Worm (Caenorhabditis elegans) whole organism, mixed stage, embryonic: Measurements from ENCODE around the gene T23C6.4.

Experiments used
- M03D4.4 ChIP-seq: sonication (generic microtip); optimal IDR thresholded peaks from 2 replicates; lab custom pipeline; 2017; ENCODE audit warnings: mild to moderate bottlenecking, missing genetic modification characterization, missing compliant biosample characterization
- bed-3 ChIP-seq: fragments of 200-800 bp; sonication (Bioruptor generic); optimal IDR thresholded peaks from 3 replicates; lab custom pipeline; 2018; ENCODE audit warnings: mild to moderate bottlenecking, missing genetic modification characterization, moderate library complexity, missing compliant biosample characterization
- blmp-1 ChIP-seq: fragments of 150-350 bp; optimal IDR thresholded peaks from 2 replicates; lab custom pipeline; 2014; ENCODE audit warnings: missing biosample characterization, missing genetic modification characterization
- ceh-39 ChIP-seq: fragments of 150-350 bp; optimal IDR thresholded peaks from 2 replicates; lab custom pipeline; 2014; ENCODE audit warnings: missing biosample characterization, missing genetic modification characterization
- ceh-43 ChIP-seq: fragments of 200-800 bp; sonication (Bioruptor generic); optimal IDR thresholded peaks from 2 replicates; lab custom pipeline; 2018; ENCODE audit warnings: mild to moderate bottlenecking, missing genetic modification characterization, moderate library complexity, missing compliant biosample characterization
- ceh-83 ChIP-seq: fragments of 200-800 bp; sonication (Bioruptor generic); optimal IDR thresholded peaks from 2 replicates; lab custom pipeline; 2018; ENCODE audit warnings: mild to moderate bottlenecking, missing genetic modification characterization, missing compliant biosample characterization
- ces-1 ChIP-seq: fragments of 150-350 bp; optimal IDR thresholded peaks from 2 replicates; lab custom pipeline; 2014; ENCODE audit warnings: missing biosample characterization, missing genetic modification reagents, missing genetic modification characterization
- cnd-1 ChIP-seq: fragments of 200-800 bp; sonication (Bioruptor generic); optimal IDR thresholded peaks from 2 replicates; lab custom pipeline; 2018; ENCODE audit warnings: mild to moderate bottlenecking, missing genetic modification characterization, missing compliant biosample characterization
- drap-1 ChIP-seq: fragments of 200-800 bp; sonication (Bioruptor generic); optimal IDR thresholded peaks from 3 replicates; lab custom pipeline; 2018; ENCODE audit warnings: mild to moderate bottlenecking, missing genetic modification characterization, missing compliant biosample characterization
- elt-1 ChIP-seq: sonication (generic microtip); optimal IDR thresholded peaks from 2 replicates; lab custom pipeline; 2017; ENCODE audit warnings: missing genetic modification characterization, mild to moderate bottlenecking, missing compliant biosample characterization, antibody characterized with exemption, moderate library complexity, borderline replicate concordance; ENCODE audit not compliant: insufficient read depth
- elt-3 ChIP-seq: fragments of 150-350 bp; optimal IDR thresholded peaks from 2 replicates; lab custom pipeline; 2014; ENCODE audit warnings: missing biosample characterization, missing genetic modification characterization
- flh-1 ChIP-seq: fragments of 200-800 bp; sonication (Bioruptor generic); optimal IDR thresholded peaks from 2 replicates; lab custom pipeline; 2018; ENCODE audit warnings: mild to moderate bottlenecking, missing genetic modification characterization, moderate library complexity, missing compliant biosample characterization
- ham-2 ChIP-seq: fragments of 200-800 bp; sonication (Bioruptor generic); optimal IDR thresholded peaks from 2 replicates; lab custom pipeline; 2018; ENCODE audit warnings: mild to moderate bottlenecking, missing genetic modification characterization, missing compliant biosample characterization
- hlh-1 ChIP-seq: fragments of 150-350 bp; optimal IDR thresholded peaks from 2 replicates; lab custom pipeline; 2014; ENCODE audit warnings: missing biosample characterization, missing genetic modification reagents, missing genetic modification characterization
- lin-13 ChIP-seq: fragments of 150-350 bp; optimal IDR thresholded peaks from 2 replicates; lab custom pipeline; 2014; ENCODE audit warnings: missing biosample characterization, missing genetic modification characterization
- lin-32 ChIP-seq: fragments of 200-800 bp; sonication (Bioruptor generic); optimal IDR thresholded peaks from 2 replicates; lab custom pipeline; 2018; ENCODE audit warnings: mild to moderate bottlenecking, missing genetic modification characterization, missing compliant biosample characterization
- lsy-2 ChIP-seq: fragments of 150-350 bp; optimal IDR thresholded peaks from 2 replicates; lab custom pipeline; 2014; ENCODE audit warnings: missing biosample characterization, missing genetic modification characterization
- mab-5 ChIP-seq: fragments of 150-350 bp; optimal IDR thresholded peaks from 2 replicates; lab custom pipeline; 2014; ENCODE audit warnings: missing biosample characterization, missing genetic modification characterization
- mep-1 ChIP-seq: fragments of 150-350 bp; optimal IDR thresholded peaks from 2 replicates; lab custom pipeline; 2017; ENCODE audit warnings: missing biosample characterization, missing genetic modification reagents, missing genetic modification characterization, inconsistent platforms
- mls-2 ChIP-seq: sonication (generic microtip); optimal IDR thresholded peaks from 2 replicates; lab custom pipeline; 2016; ENCODE audit warnings: mild to moderate bottlenecking, missing genetic modification characterization, moderate library complexity, missing compliant biosample characterization
- nhr-12 ChIP-seq: fragments of 150-350 bp; optimal IDR thresholded peaks from 2 replicates; lab custom pipeline; 2014; ENCODE audit warnings: missing biosample characterization, missing genetic modification characterization
- nhr-2 ChIP-seq: fragments of 150-350 bp; optimal IDR thresholded peaks from 2 replicates; lab custom pipeline; 2014; ENCODE audit warnings: missing biosample characterization, missing genetic modification characterization
- nhr-237 ChIP-seq: fragments of 150-350 bp; optimal IDR thresholded peaks from 2 replicates; lab custom pipeline; 2014; ENCODE audit warnings: missing biosample characterization, missing genetic modification characterization
- nhr-28 ChIP-seq: fragments of 150-350 bp; optimal IDR thresholded peaks from 2 replicates; lab custom pipeline; 2014; ENCODE audit warnings: missing biosample characterization, missing genetic modification characterization
- nhr-76 ChIP-seq: sonication (generic microtip); optimal IDR thresholded peaks from 2 replicates; lab custom pipeline; 2017; ENCODE audit warnings: missing biosample characterization, missing genetic modification characterization
- pha-4 ChIP-seq: fragments of 150-350 bp; optimal IDR thresholded peaks from 2 replicates; lab custom pipeline; 2018; ENCODE audit warnings: missing biosample characterization, missing genetic modification reagents, missing genetic modification characterization
- sem-2 ChIP-seq: fragments of 200-800 bp; sonication (Bioruptor generic); optimal IDR thresholded peaks from 2 replicates; lab custom pipeline; 2018; ENCODE audit warnings: mild to moderate bottlenecking, missing genetic modification characterization, missing compliant biosample characterization
- snpc-4 ChIP-seq: fragments of 150-350 bp; optimal IDR thresholded peaks from 2 replicates; lab custom pipeline; 2014; ENCODE audit warnings: missing biosample characterization, missing genetic modification characterization
- sptf-1 ChIP-seq: sonication (generic microtip); optimal IDR thresholded peaks from 2 replicates; lab custom pipeline; 2017; ENCODE audit warnings: mild to moderate bottlenecking, missing genetic modification characterization, moderate library complexity, missing compliant biosample characterization
- tbx-8 ChIP-seq: fragments of 200-800 bp; sonication (Bioruptor generic); optimal IDR thresholded peaks from 2 replicates; lab custom pipeline; 2018; ENCODE audit warnings: mild to moderate bottlenecking, missing genetic modification characterization, moderate library complexity, missing compliant biosample characterization
- unc-120 ChIP-seq: sonication (generic microtip); optimal IDR thresholded peaks from 2 replicates; lab custom pipeline; 2017; ENCODE audit warnings: missing genetic modification characterization, missing compliant biosample characterization; ENCODE audit not compliant: poor library complexity, severe bottlenecking
- unc-39 ChIP-seq: fragments of 150-350 bp; optimal IDR thresholded peaks from 2 replicates; lab custom pipeline; 2014; ENCODE audit warnings: missing biosample characterization, missing genetic modification characterization
- unc-62 ChIP-seq: fragments of 150-350 bp; optimal IDR thresholded peaks from 2 replicates; lab custom pipeline; 2014; ENCODE audit warnings: missing biosample characterization, missing genetic modification reagents, missing genetic modification characterization
- zip-8 ChIP-seq: fragments of 150-350 bp; optimal IDR thresholded peaks from 2 replicates; lab custom pipeline; 2014; ENCODE audit warnings: missing biosample characterization, missing genetic modification characterization
- ztf-11 ChIP-seq: fragments of 150-350 bp; optimal IDR thresholded peaks from 2 replicates; lab custom pipeline; 2014; ENCODE audit warnings: missing biosample characterization, missing genetic modification characterization

The T23C6.4 gene

DNA sequence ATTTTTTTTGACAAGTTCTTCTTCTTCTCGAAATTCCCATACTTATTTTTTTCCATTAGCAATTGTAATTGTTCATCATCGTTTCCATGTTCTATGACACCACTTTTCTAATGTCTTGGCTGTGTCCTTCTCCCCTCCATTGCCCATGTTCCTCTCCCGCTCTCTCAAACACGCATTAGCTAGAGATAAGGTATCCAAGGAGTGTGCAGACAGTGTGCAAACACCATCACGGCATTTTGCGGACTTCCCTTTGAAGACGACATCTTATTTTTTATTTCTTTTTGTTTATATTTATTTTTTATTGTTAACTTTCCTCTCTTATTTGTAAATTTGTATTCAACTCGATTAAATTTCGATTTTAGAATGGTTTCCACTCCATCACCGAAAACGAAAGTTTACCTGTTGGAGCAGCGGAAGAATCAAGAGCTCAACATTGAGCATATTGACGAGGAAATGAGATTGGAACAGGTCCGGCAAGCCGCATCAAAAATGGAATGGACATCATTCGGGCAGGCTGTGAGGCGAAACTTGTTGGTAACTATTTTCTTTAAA is 1.5 kb upstream of the T23C6.4 start, which contains the start of gene mdt-1.2:
mdt-1.2 (plus strand) TSS at position 363 of the 552 bp plus-strand sequence.
- TF ChIP-seq M03D4.4 (tag; lab: Kevin White, UChicago) (peak; percentile 36), lin-32 (GFP tag; lab: Kevin White, UChicago) (no peak), nhr-12 (tag; lab: Kevin White, UChicago) (no peak), elt-3 (tag; lab: Kevin White, UChicago) (no peak), lin-13 (tag; lab: Kevin White, UChicago) (peak; percentile 57), unc-62 (GFP tag; lab: Kevin White, UChicago) (no peak), nhr-28 (no peak), hlh-1 (tag; lab: Kevin White, UChicago) (no peak), bed-3 (GFP tag; lab: Kevin White, UChicago) (no peak), tbx-8 (no peak), sem-2 (GFP tag; lab: Kevin White, UChicago) (no peak), ces-1 (GFP tag; lab: Kevin White, UChicago) (peak; percentile 83), lsy-2 (peak; percentile 1), sptf-1 (tag; lab: Kevin White, UChicago) (peak; percentile 61), ceh-43 (GFP tag; lab: Kevin White, UChicago) (no peak), cnd-1 (peak; percentile 1), flh-1 (GFP tag; lab: Kevin White, UChicago) (no peak), nhr-2 (tag; lab: Kevin White, UChicago) (peak; percentile 22), mab-5 (no peak), unc-39 (tag; lab: Kevin White, UChicago) (no peak), ceh-83 (GFP tag; lab: Kevin White, UChicago) (no peak), zip-8 (tag; lab: Kevin White, UChicago) (no peak), mls-2 (tag; lab: Kevin White, UChicago) (no peak), ham-2 (GFP tag; lab: Kevin White, UChicago) (no peak), blmp-1 (tag; lab: Kevin White, UChicago) (no peak), elt-1 (tag; lab: Kevin White, UChicago) (no peak), mep-1 (tag; lab: Kevin White, UChicago) (peak; percentile 91), nhr-237 (peak; percentile 42), unc-120 (tag; lab: Kevin White, UChicago) (peak; percentile 91), ztf-11 (tag; lab: Kevin White, UChicago) (no peak), drap-1 (GFP tag; lab: Kevin White, UChicago) (no peak), nhr-76 (tag; lab: Kevin White, UChicago) (no peak), snpc-4 (tag; lab: Kevin White, UChicago) (no peak), ceh-39 (tag; lab: Kevin White, UChicago) (peak; percentile 60), pha-4 (tag; lab: Kevin White, UChicago) (peak; percentile 83)
- TF ChIP-seq, all 35 proteins: peak for 12

DNA sequence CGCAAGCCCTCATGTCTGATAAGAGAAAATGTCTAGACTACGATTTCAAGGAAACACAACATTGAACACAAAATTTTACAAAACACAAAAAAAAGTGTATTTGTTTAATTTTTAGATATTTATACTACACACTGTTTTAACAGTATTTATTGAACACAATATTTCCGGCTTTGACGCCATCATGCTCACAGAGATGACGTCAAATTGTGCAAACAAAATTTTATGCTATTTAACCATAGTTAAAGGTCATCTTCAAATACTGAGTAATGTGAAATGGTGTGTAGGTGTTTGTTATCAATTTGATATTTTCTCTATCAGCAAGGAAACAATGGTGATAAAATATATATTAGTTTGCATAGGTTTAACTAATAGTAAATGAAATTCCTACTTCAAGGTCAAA is 3.2 kb downstream of the T23C6.4 start:
- TF ChIP-seq ham-2 (GFP tag; lab: Kevin White, UChicago) (no peak), hlh-1 (tag; lab: Kevin White, UChicago) (no peak), mep-1 (tag; lab: Kevin White, UChicago) (no peak), ces-1 (GFP tag; lab: Kevin White, UChicago) (no peak), unc-39 (tag; lab: Kevin White, UChicago) (no peak), cnd-1 (no peak), lsy-2 (no peak), mls-2 (tag; lab: Kevin White, UChicago) (no peak), mab-5 (no peak), M03D4.4 (tag; lab: Kevin White, UChicago) (no peak), bed-3 (GFP tag; lab: Kevin White, UChicago) (no peak), nhr-2 (tag; lab: Kevin White, UChicago) (no peak), tbx-8 (no peak), nhr-28 (no peak), blmp-1 (tag; lab: Kevin White, UChicago) (no peak), sem-2 (GFP tag; lab: Kevin White, UChicago) (no peak)

DNA sequence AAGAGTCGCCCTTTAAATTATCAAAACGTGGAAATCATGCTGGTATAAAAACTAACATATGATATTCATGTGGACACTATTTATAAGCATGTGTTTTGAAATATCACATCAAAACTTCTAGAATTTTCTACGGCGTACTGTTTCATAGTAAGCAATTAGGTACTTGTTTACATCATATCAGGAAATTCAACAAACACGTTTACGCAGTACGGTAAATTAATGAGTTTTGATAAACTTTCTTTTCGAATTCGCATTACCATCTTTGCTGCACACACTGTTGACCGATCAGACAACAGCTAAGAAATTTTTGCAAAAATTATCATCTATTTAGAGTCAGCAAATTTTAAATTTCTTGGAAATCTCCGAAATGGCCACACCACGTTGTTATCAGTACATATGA is 9.3 kb downstream of the T23C6.4 start:
- TF ChIP-seq nhr-28, result no peak
- no peak for TF ChIP-seq zip-8 (tag; lab: Kevin White, UChicago)
- no peak for TF ChIP-seq elt-3 (tag; lab: Kevin White, UChicago)
- no peak for TF ChIP-seq nhr-12 (tag; lab: Kevin White, UChicago)
- no peak for TF ChIP-seq ceh-83 (GFP tag; lab: Kevin White, UChicago)
- TF ChIP-seq mep-1 (tag; lab: Kevin White, UChicago), result no peak
- no peak for TF ChIP-seq mab-5
- TF ChIP-seq, all 35 proteins: peak for 0
